Fruit fly (Drosophila melanogaster) whole organism, wandering third instar larva: ENCODE data around the gene CG3281.

Experiments
- Mio ChIP-seq: sonication (Bioruptor generic); optimal IDR thresholded peaks from 2 replicates; lab custom pipeline; 2016; ENCODE audit warnings: missing biosample characterization, missing genetic modification characterization
- Rel ChIP-seq, 2 experiments: fragments of 200-800 bp; sonication (Bioruptor generic) in 1 of 2; optimal IDR thresholded peaks; 2 replicates in 1 of 2; 3 replicates in 1 of 2; lab custom pipeline; 2016 to 2019; ENCODE audit warnings: mild to moderate bottlenecking in 2 of 2, missing biosample characterization in 2 of 2, missing genetic modification characterization in 2 of 2, moderate library complexity in 1 of 2
- Vsx2 ChIP-seq: fragments of 200-300, 225-300 bp; sonication (Bioruptor generic); optimal IDR thresholded peaks from 2 replicates; lab custom pipeline; 2018; ENCODE audit warnings: missing biosample characterization, missing genetic modification characterization; ENCODE audit not compliant: partially characterized antibody
- lola ChIP-seq: fragments of >200 bp; optimal IDR thresholded peaks from 2 replicates; lab custom pipeline; 2017; ENCODE audit warnings: missing biosample characterization, missing genetic modification characterization
- pan ChIP-seq: fragments of >200 bp; optimal IDR thresholded peaks from 2 replicates; lab custom pipeline; 2017
- psq ChIP-seq: fragments of 200-800 bp; sonication (Bioruptor generic); optimal IDR thresholded peaks from 3 replicates; lab custom pipeline; 2017; ENCODE audit warnings: missing biosample characterization, mild to moderate bottlenecking, missing genetic modification characterization, moderate library complexity
- usp ChIP-seq: fragments of >200 bp; optimal IDR thresholded peaks from 2 replicates; lab custom pipeline; 2017; ENCODE audit warnings: missing biosample characterization, missing genetic modification characterization
- woc ChIP-seq: sonication (Bioruptor generic); optimal IDR thresholded peaks from 2 replicates; lab custom pipeline; 2016; ENCODE audit warnings: missing biosample characterization, mild to moderate bottlenecking, missing genetic modification characterization

dm6 chr3R:11989996-11990395 lies 27.4 kb upstream of the CG3281 start:
- no peak for TF ChIP-seq Rel (GFP tag; optimal IDR thresholded peaks at IDR 0.05; lab: Kevin White, UChicago)
- no peak for TF ChIP-seq Rel (tag; optimal IDR thresholded peaks at IDR 0.05; lab: Kevin White, UChicago)
- no peak for TF ChIP-seq lola (GFP tag; lab: Kevin White, UChicago)
- no peak for TF ChIP-seq Mio
- TF ChIP-seq Vsx2 (GFP tag; lab: Kevin White, UChicago) = no peak
- no peak for TF ChIP-seq pan (lab: Kevin White, UChicago)
- TF ChIP-seq usp = no peak
- no peak for TF ChIP-seq psq (GFP tag; lab: Kevin White, UChicago)
- TF ChIP-seq woc (GFP tag; lab: Kevin White, UChicago) = no peak
